Worm (Caenorhabditis elegans): Measurements from ENCODE around the gene Y11D7A.19.
"Not testable (repeated sequence)": the region's sequence is repeated elsewhere in the genome, so short reads cannot be mapped to it uniquely, and the experiment has no call there.

The Y11D7A.19 gene

DNA sequence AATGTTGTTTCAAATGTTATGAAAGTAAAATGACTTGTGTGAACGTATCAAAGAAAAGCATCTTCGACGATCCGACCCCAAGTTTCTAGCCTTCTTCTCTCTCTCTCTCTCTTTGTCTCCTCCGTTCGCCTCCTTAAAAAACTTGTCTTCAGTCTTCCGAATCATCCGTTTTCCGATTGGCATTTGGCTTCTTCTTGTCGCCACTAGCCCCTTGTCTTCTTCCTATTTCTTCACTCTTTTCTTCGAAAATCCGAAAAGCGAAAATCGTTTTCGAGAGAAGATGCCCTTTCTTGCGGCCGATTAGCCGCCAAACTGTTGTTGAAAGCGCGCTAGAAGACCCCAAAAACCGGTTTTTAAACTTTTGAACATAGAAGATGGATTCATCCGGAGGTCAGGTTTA, 7.8 kb downstream of the Y11D7A.19 start:
- TF ChIP-seq ama-1 (optimal IDR thresholded peaks at IDR 0.05) = peak; percentile 11
- no peak for TF ChIP-seq skn-1 (tag; optimal IDR thresholded peaks at IDR 0.05)
- TF ChIP-seq lin-39 (tag; optimal IDR thresholded peaks at IDR 0.05) = no peak
- no peak for TF ChIP-seq nhr-12 (tag; optimal IDR thresholded peaks at IDR 0.05)
- TF ChIP-seq blmp-1 (tag; optimal IDR thresholded peaks at IDR 0.05) = peak; percentile 93

DNA sequence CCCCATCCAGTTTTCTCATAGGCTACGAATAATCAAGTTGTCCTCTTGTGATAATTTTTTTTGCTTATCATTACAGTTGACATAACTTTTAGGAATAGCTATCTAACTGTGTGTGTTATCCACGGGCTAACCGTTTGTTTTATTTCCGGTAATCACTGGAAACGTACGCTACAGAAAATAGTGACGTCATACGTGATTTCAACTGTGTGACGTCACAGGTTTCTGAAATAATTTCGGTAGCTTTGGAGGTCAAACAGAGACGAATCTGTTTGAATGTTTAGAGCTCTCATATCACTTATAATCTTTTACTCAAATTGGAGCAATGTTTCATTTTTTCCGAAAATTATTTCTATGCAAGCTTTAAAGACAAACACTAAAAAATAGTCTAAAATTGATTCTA, 9.5 kb downstream of the Y11D7A.19 start:
- TF ChIP-seq lin-13 (GFP tag; optimal IDR thresholded peaks at IDR 0.05) (no peak), unc-98 (GFP tag; IDR thresholded peaks at IDR 0.05) (no peak), alr-1 (tag; optimal IDR thresholded peaks at IDR 0.05; ENCODE audit: borderline replicate concordance) (no peak), elt-2 (tag; optimal IDR thresholded peaks at IDR 0.05) (no peak), egl-13 (tag; optimal IDR thresholded peaks at IDR 0.05) (no peak), lsy-2 (tag; optimal IDR thresholded peaks at IDR 0.05) (no peak), lir-3 (tag; optimal IDR thresholded peaks at IDR 0.05; ENCODE audit: poor library complexity) (no peak), tlp-1 (tag; optimal IDR thresholded peaks at IDR 0.05) (no peak), ces-1 (GFP tag; optimal IDR thresholded peaks at IDR 0.05) (no peak)

DNA sequence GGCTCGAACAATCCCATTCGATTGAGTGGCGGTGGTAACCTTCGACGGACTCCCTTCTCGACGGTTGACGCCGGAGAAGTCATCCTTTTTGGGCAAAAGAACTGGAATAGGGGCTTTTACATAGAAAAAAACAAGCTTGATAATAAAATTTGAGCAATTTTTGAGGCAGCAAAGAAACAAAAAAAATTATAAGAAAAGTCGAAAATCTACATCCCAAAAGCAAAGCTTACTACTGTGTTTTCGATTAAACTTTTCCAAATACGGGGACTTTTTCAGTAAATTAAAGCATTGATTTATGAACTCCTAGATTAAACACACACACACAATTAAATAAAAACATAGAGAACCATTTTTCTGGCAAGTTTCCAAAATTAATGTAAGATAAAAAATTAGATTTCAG, 10.3 kb downstream of the Y11D7A.19 start, which contains the start of gene Y11D7A.9:
Gene Y11D7A.9, minus strand, starts transcription at position 101 of the 400 bp plus-strand sequence.
- TF ChIP-seq nhr-77 (tag; optimal IDR thresholded peaks at IDR 0.05) (no peak), isw-1 (GFP tag; IDR thresholded peaks at IDR 0.05) (no peak), unc-62 (GFP tag; optimal IDR thresholded peaks at IDR 0.05) (no peak), Y116A8C.19 (tag; optimal IDR thresholded peaks at IDR 0.05; ENCODE audit: borderline replicate concordance) (no peak), nhr-85 (tag) (no peak), mep-1 (tag; optimal IDR thresholded peaks at IDR 0.05) (no peak), lin-15B (tag; optimal IDR thresholded peaks at IDR 0.05) (no peak), aly-2 (tag; optimal IDR thresholded peaks at IDR 0.05) (no peak), egl-13 (tag; optimal IDR thresholded peaks at IDR 0.05) (no peak), lin-14 (GFP tag; optimal IDR thresholded peaks at IDR 0.05) (no peak), nhr-237 (tag; optimal IDR thresholded peaks at IDR 0.05) (no peak), C16A3.4 (tag; optimal IDR thresholded peaks at IDR 0.05) (no peak), fos-1 (tag; optimal IDR thresholded peaks at IDR 0.05) (no peak), ztf-11 (tag; optimal IDR thresholded peaks at IDR 0.05) (no peak), mef-2 (tag; optimal IDR thresholded peaks at IDR 0.05) (no peak), nhr-71 (tag; optimal IDR thresholded peaks at IDR 0.05) (no peak)

DNA sequence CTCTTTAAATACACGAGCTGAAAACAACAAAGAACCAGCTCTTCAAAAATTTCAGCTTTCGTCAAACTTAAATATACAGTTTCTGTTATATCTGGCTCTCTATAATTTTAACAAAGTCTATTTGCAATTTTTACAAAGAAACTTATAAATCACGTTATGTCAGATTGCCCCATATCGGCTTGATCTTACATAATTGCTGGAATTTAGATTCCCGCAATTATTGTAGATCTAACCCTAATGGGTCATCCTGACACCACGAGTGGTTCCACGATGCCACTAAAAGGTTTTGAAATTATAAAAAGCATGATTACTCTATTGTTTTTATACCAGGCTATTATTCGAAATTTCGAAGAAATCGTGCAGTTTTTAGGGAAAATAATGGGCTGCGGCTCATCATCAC, 15.3 kb downstream of the Y11D7A.19 start, which contains the start of gene Y11D7A.8:
Gene Y11D7A.8, plus strand, starts transcription at position 301 of the 400 bp plus-strand sequence.
- TF ChIP-seq efl-1 (optimal IDR thresholded peaks at IDR 0.05) (no peak), efl-1 (GFP tag; optimal IDR thresholded peaks at IDR 0.05 in 1 of 2) (peak in 1 of 2 experiments; percentile 83), lin-39 (tag; optimal IDR thresholded peaks at IDR 0.05) (no peak), C34B4.2 (tag; optimal IDR thresholded peaks at IDR 0.05) (no peak), lir-3 (tag; optimal IDR thresholded peaks at IDR 0.05; ENCODE audit: poor library complexity) (no peak)

DNA sequence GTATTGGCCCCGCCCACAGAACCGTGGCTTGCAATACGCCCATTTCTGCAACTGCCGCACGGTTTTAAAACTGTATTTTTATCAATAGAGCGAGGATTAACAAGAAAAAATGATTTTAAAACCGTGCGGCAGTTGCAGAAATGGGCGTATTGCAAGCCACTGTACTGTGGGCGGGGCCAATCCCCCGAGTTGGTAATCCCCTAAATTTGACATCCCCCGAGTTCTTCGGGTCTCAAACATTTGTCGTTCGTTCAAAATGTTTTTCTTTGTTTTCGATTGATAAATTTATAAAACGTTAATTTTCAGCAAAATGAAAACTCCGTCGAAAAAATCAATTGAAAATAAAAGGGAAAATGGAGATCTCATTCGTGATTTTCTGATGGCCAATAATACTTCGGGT, 17.1 kb downstream of the Y11D7A.19 start, which contains the start of gene Y11D7A.7:
Gene Y11D7A.7, plus strand, starts transcription at position 301 of the 400 bp plus-strand sequence.
- TF ChIP-seq sptf-1 (tag; optimal IDR thresholded peaks at IDR 0.05); lsy-2 (tag; optimal IDR thresholded peaks at IDR 0.05); nhr-19 (GFP tag; conservative IDR thresholded peaks at IDR 0.05): not testable (repeated sequence)

DNA sequence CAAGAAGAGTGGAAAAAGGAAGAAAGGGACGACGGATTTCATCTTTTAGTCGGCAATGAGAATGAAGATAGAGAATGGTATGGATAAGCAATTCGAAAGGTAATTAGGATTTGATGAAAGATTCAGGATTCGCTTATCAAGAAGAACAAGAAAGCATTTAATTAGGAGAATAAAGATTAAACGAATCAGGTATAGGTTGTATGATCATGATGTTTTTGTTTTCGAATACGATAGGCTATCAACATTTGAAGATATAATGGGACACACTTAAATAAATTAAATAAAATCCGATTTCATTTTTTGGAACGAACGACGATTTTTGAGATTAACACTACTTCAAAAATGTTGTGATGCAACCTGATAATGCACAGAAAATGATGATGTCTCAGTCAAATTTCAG, 20.9 kb downstream of the Y11D7A.19 start, which contains the start of gene Y11D7A.5:
Gene Y11D7A.5, minus strand, starts transcription at position 101 of the 400 bp plus-strand sequence.
- TF ChIP-seq blmp-1 (tag; optimal IDR thresholded peaks at IDR 0.05) = peak; percentile 20
- no peak for TF ChIP-seq zip-4 (GFP tag; optimal IDR thresholded peaks at IDR 0.05)
